Fruit fly (Drosophila melanogaster) whole organism, pupa: Measurements from ENCODE around the gene CG11596.

Experiments
- CG13204 ChIP-seq: fragments of 200-800 bp; sonication (Bioruptor generic); optimal IDR thresholded peaks from 2 replicates; lab custom pipeline; 2018; ENCODE audit warnings: missing biosample characterization, mild to moderate bottlenecking, missing genetic modification characterization, moderate library complexity
- CG14655 ChIP-seq: fragments of 200-800 bp; sonication (Bioruptor generic); optimal IDR thresholded peaks from 3 replicates; lab custom pipeline; 2017; ENCODE audit warnings: mild to moderate bottlenecking, missing biosample characterization, missing genetic modification reagents, missing genetic modification characterization
- CG15710 ChIP-seq: fragments of 200-800 bp; sonication (Bioruptor generic); optimal IDR thresholded peaks from 2 replicates; lab custom pipeline; 2018; ENCODE audit warnings: missing biosample characterization, mild to moderate bottlenecking, missing genetic modification characterization, moderate library complexity
- CG8301 ChIP-seq: fragments of 200-800 bp; sonication (Bioruptor generic); optimal IDR thresholded peaks from 2 replicates; lab custom pipeline; 2018; ENCODE audit warnings: missing biosample characterization, mild to moderate bottlenecking, missing genetic modification characterization
- EcR ChIP-seq: fragments of 200-800 bp; sonication (Bioruptor generic); optimal IDR thresholded peaks from 3 replicates; lab custom pipeline; 2019; ENCODE audit warnings: missing biosample characterization, missing genetic modification characterization, mild to moderate bottlenecking, moderate library complexity, missing genetic modification reagents
- Ets98B ChIP-seq: fragments of 200-800 bp; sonication (Bioruptor generic); IDR thresholded peaks from 2 replicates; pipeline ENCODE4 v1.3.6; 2022; ENCODE audit warnings: missing biosample characterization, missing genetic modification characterization
- Pif1A ChIP-seq: fragments of 200-800 bp; sonication (Bioruptor generic); optimal IDR thresholded peaks from 3 replicates; lab custom pipeline; 2016; ENCODE audit warnings: missing biosample characterization, missing genetic modification characterization
- Pif1B ChIP-seq: fragments of 200-800 bp; sonication (Bioruptor generic); optimal IDR thresholded peaks from 3 replicates; lab custom pipeline; 2016; ENCODE audit warnings: missing biosample characterization, missing genetic modification characterization
- fd96Ca ChIP-seq: fragments of 200-800 bp; sonication (Bioruptor generic); IDR thresholded peaks from 3 replicates; pipeline ENCODE4 v1.3.6; 2022; ENCODE audit warnings: missing biosample characterization, missing genetic modification characterization
- gl ChIP-seq: fragments of 200-800 bp; sonication (Bioruptor generic); optimal IDR thresholded peaks from 2 replicates; lab custom pipeline; 2018; ENCODE audit warnings: missing biosample characterization, mild to moderate bottlenecking, missing genetic modification characterization

DNA sequence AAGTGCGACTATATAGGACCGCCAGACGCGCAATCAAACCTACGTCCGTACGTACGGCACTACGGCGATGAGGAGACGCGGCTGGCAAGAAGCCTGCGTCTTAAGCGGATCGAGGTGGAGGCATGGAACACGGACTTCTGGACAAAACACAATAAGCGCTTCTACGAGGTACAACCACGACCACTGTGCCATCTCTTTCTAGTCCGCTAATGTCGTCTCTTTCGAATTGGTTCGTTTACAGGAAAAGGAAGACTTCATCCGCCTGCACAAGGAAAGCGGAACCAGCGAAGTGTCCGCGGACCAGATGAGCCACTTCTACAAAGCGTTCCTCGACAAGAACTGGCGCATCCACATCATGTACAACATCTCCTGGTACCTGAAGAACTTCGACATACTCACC lies 46.7 kb upstream of the CG11596 start:
- TF ChIP-seq gl (tag; lab: Kevin White, UChicago) (no peak), Ets98B (GFP tag; lab: Robert Waterston, UW) (no peak), CG8301 (tag; lab: Kevin White, UChicago) (no peak), fd96Ca (GFP tag; lab: Robert Waterston, UW) (no peak), EcR (no peak), Pif1A (GFP tag; lab: Kevin White, UChicago) (no peak), Pif1B (GFP tag; lab: Kevin White, UChicago) (no peak), CG14655 (no peak), CG13204 (no peak), CG15710 (tag; lab: Kevin White, UChicago) (no peak)
